Worm (Caenorhabditis elegans) whole organism, young adult: ENCODE data around the gene pll-1.
"Not testable (repeated sequence)": the region's sequence is repeated elsewhere in the genome, so short reads cannot be mapped to it uniquely, and the experiment has no call there.

ENCODE experiments used
- B0035.1 ChIP-seq: sonication (generic microtip); optimal IDR thresholded peaks from 2 replicates; lab custom pipeline; 2016; ENCODE audit warnings: missing genetic modification characterization, mild to moderate bottlenecking, missing compliant biosample characterization, missing genotype, missing genetic modification reagents
- F49E8.2 ChIP-seq: sonication (generic microtip); optimal IDR thresholded peaks from 3 replicates; lab custom pipeline; 2017; ENCODE audit warnings: missing genetic modification characterization, mild to moderate bottlenecking, missing compliant biosample characterization, antibody characterized with exemption, moderate library complexity; ENCODE audit not compliant: insufficient read depth
- T07F8.4 ChIP-seq: sonication (generic microtip); optimal IDR thresholded peaks from 2 replicates; lab custom pipeline; 2016; ENCODE audit warnings: mild to moderate bottlenecking, missing genetic modification characterization, moderate library complexity, missing compliant biosample characterization
- Y53F4B.3 ChIP-seq: fragments of 200-800 bp; sonication (Bioruptor generic); IDR thresholded peaks from 2 replicates; pipeline ENCODE4 v1.3.6; 2022; ENCODE audit warnings: missing genetic modification reagents, missing genetic modification characterization, missing compliant biosample characterization
- ama-1 ChIP-seq, 3 experiments: fragments of 150-350 bp in 1 of 3; sonication (generic microtip) in 2 of 3; optimal IDR thresholded peaks; 2 replicates each; lab custom pipeline; 2014 to 2018; ENCODE audit warnings: missing biosample characterization in 2 of 3, missing genetic modification characterization in 2 of 3, missing genetic modification reagents in 2 of 3
- attf-3 ChIP-seq: fragments of 200-800 bp; sonication (Bioruptor generic); conservative IDR thresholded peaks from 2 replicates; pipeline ENCODE4 v1.3.6; 2022; ENCODE audit warnings: missing genetic modification reagents, missing genetic modification characterization, missing compliant biosample characterization
- ccch-3 ChIP-seq: fragments of 200-800 bp; sonication (Bioruptor generic); optimal IDR thresholded peaks from 2 replicates; lab custom pipeline; 2018; ENCODE audit warnings: mild to moderate bottlenecking, missing genetic modification characterization, missing compliant biosample characterization
- lin-40 ChIP-seq: sonication (generic microtip); optimal IDR thresholded peaks from 2 replicates; lab custom pipeline; 2016; ENCODE audit warnings: missing genetic modification characterization, mild to moderate bottlenecking, missing compliant biosample characterization, missing genotype, missing genetic modification reagents
- pha-4 ChIP-seq: fragments of 150-350 bp; sonication (generic microtip); optimal IDR thresholded peaks from 2 replicates; lab custom pipeline; 2014; ENCODE audit warnings: missing biosample characterization, missing genetic modification reagents, missing genetic modification characterization
- ztf-28 ChIP-seq: fragments of 200-800 bp; sonication (Bioruptor generic); IDR thresholded peaks from 2 replicates; pipeline ENCODE4 v1.3.6; 2022; ENCODE audit warnings: missing genetic modification reagents, missing genetic modification characterization, missing compliant biosample characterization
- ztf-6 ChIP-seq: fragments of 200-800 bp; sonication (Bioruptor generic); IDR thresholded peaks from 2 replicates; pipeline ENCODE4 v1.3.6; 2022; ENCODE audit warnings: missing genetic modification reagents, missing genetic modification characterization, missing compliant biosample characterization

- TF ChIP-seq ztf-28; Y53F4B.3; ccch-3 (GFP tag; lab: Kevin White, UChicago); ama-1 (optimal IDR thresholded peaks at IDR 0.05; lab: Kevin White, UChicago); ama-1 (GFP tag; optimal IDR thresholded peaks at IDR 0.05; lab: Kevin White, UChicago); lin-40 (tag; lab: Kevin White, UChicago); T07F8.4; B0035.1 (tag; lab: Kevin White, UChicago); attf-3 (GFP tag; lab: Robert Waterston, UW); pha-4 (tag; lab: Kevin White, UChicago); ztf-6 (GFP tag; lab: Robert Waterston, UW); F49E8.2 (tag; lab: Kevin White, UChicago): not testable (repeated sequence)
These were observed 59.1 kb downstream of the pll-1 start for ce11 chrIII:424814-425213.
